Worm (Caenorhabditis elegans): ENCODE measurements around the gene pals-18.

Gene pals-18

DNA sequence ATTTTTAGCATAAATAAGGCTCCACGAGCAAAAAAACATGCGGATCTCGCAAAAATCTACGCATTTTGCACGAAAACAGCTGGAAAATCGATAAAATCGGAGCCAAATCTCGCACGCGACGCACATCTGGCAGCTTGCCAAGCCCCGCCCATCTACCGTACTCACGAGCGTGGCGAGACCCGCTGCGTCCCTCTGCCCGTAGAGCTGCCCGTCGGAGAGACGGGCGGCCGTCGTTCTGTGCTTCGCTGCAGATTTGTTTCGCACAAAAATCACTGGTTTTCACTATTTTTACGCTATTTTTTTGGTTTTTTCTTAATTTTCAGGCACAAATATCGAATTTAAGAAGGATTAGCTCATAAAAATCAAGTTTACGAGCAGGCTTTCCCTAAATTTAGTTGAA lies 15.5 kb downstream of the pals-18 start:
- TF ChIP-seq pat-9 (tag; optimal IDR thresholded peaks at IDR 0.05) (no peak), C08G9.2 (tag; optimal IDR thresholded peaks at IDR 0.05) (peak; percentile 13), sdc-2 (tag; optimal IDR thresholded peaks at IDR 0.05) (no peak), ama-1 (optimal IDR thresholded peaks at IDR 0.05) (no peak), ceh-19 (GFP tag; optimal IDR thresholded peaks at IDR 0.05) (no peak), ahr-1 (tag; optimal IDR thresholded peaks at IDR 0.05) (no peak), ceh-6 (GFP tag; optimal IDR thresholded peaks at IDR 0.05) (no peak), sox-4 (tag; optimal IDR thresholded peaks at IDR 0.05) (no peak), elt-4 (tag; optimal IDR thresholded peaks at IDR 0.05) (no peak), ref-2 (tag; optimal IDR thresholded peaks at IDR 0.05) (no peak), unc-55 (GFP tag; optimal IDR thresholded peaks at IDR 0.05) (peak; percentile 7), ttx-3 (tag; optimal IDR thresholded peaks at IDR 0.05) (no peak), eyg-1 (tag; optimal IDR thresholded peaks at IDR 0.05) (no peak), zip-5 (tag; optimal IDR thresholded peaks at IDR 0.05) (no peak), nfya-1 (tag; optimal IDR thresholded peaks at IDR 0.05) (peak; percentile 96), tbx-2 (tag; optimal IDR thresholded peaks at IDR 0.05) (peak; percentile 55), unc-3 (GFP tag; conservative IDR thresholded peaks at IDR 0.05) (no peak), unc-3 (tag; optimal IDR thresholded peaks at IDR 0.05) (no peak), fax-1 (tag; optimal IDR thresholded peaks at IDR 0.05) (no peak), ets-4 (tag; optimal IDR thresholded peaks at IDR 0.05) (no peak), ceh-45 (GFP tag; IDR thresholded peaks at IDR 0.05) (no peak), ceh-48 (tag; optimal IDR thresholded peaks at IDR 0.05) (peak; percentile 64), madf-2 (tag; optimal IDR thresholded peaks at IDR 0.05) (no peak), ceh-2 (tag; optimal IDR thresholded peaks at IDR 0.05) (no peak), elt-2 (tag; optimal IDR thresholded peaks at IDR 0.05) (peak; percentile 28), pax-1 (tag; optimal IDR thresholded peaks at IDR 0.05) (no peak), npax-4 (tag; optimal IDR thresholded peaks at IDR 0.05) (no peak), ceh-18 (tag; optimal IDR thresholded peaks at IDR 0.05) (peak; percentile 77), ceh-30 (tag; optimal IDR thresholded peaks at IDR 0.05) (no peak), unc-86 (tag; optimal IDR thresholded peaks at IDR 0.05) (no peak), ceh-14 (tag; optimal IDR thresholded peaks at IDR 0.05) (no peak), mec-3 (tag; optimal IDR thresholded peaks at IDR 0.05; ENCODE audit: borderline replicate concordance) (no peak), fkh-6 (tag; optimal IDR thresholded peaks at IDR 0.05) (no peak), hlh-8 (tag; optimal IDR thresholded peaks at IDR 0.05) (no peak), gmeb-2 (tag; optimal IDR thresholded peaks at IDR 0.05) (no peak), sox-2 (GFP tag; IDR thresholded peaks at IDR 0.05) (no peak), pqm-1 (tag; optimal IDR thresholded peaks at IDR 0.05) (no peak), nhr-11 (tag; optimal IDR thresholded peaks at IDR 0.05) (no peak), hlh-6 (tag; optimal IDR thresholded peaks at IDR 0.05) (no peak), tbx-7 (tag; optimal IDR thresholded peaks at IDR 0.05) (no peak), che-1 (tag; optimal IDR thresholded peaks at IDR 0.05) (no peak), hlh-30 (tag; optimal IDR thresholded peaks at IDR 0.05; ENCODE audit: insufficient read depth) (peak; percentile 59), pha-4 (tag; optimal IDR thresholded peaks at IDR 0.05) (no peak), Y22D7AL.16 (tag; optimal IDR thresholded peaks at IDR 0.05) (no peak), ztf-16 (tag; optimal IDR thresholded peaks at IDR 0.05) (no peak), rnt-1 (tag; optimal IDR thresholded peaks at IDR 0.05) (no peak), lin-11 (tag; optimal IDR thresholded peaks at IDR 0.05) (no peak), F13H6.1 (tag; optimal IDR thresholded peaks at IDR 0.05) (peak; percentile 19), pag-3 (tag; optimal IDR thresholded peaks at IDR 0.05; ENCODE audit: borderline replicate concordance) (peak; percentile 6), dmd-4 (tag; optimal IDR thresholded peaks at IDR 0.05; ENCODE audit: borderline replicate concordance) (no peak), T23F11.4 (GFP tag; optimal IDR thresholded peaks at IDR 0.05) (no peak), fkh-10 (GFP tag; optimal IDR thresholded peaks at IDR 0.05) (no peak), ceh-34 (tag; optimal IDR thresholded peaks at IDR 0.05) (no peak), nhr-232 (tag; optimal IDR thresholded peaks at IDR 0.05) (no peak), unc-42 (tag; optimal IDR thresholded peaks at IDR 0.05) (no peak)
